Fruit fly (Drosophila melanogaster): ENCODE measurements around the gene CG34126.

DNA sequence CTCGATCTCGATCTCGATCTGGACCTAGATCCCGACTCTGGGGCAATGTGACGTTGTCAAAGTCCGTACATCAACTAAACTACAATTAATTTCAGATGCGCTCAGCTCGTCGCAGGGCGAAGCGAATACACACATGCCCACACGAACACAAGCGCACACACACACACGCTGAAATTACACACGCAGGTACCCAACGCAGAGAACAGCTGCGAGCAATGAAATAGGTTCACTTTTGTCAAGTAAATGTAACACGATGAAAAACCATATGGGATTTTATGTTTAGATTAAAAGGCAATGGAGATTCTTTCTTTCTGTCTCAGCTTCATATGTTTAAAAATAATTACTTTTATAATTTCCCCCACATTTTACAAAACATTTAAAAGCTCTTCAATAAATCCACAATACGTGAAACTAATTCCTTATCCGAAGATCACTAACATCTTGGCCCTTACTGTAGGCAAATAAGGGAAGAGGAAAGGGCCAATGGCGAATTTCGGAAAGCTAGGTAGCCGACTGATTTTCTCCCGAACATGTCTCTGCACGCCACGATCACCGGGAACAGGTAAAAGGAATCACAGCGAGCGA is 19.0 kb downstream of the CG34126 start:
- no peak for TF ChIP-seq CTCF (optimal IDR thresholded peaks at IDR 0.05)
- no peak for TF ChIP-seq CG8478 (optimal IDR thresholded peaks at IDR 0.05)
